Worm (Caenorhabditis elegans) whole organism, L2 larva: ENCODE results near the gene tbx-32.

Experiments
- C34F6.9 ChIP-seq: fragments of 150-350 bp; optimal IDR thresholded peaks from 2 replicates; lab custom pipeline; 2014; ENCODE audit warnings: missing biosample characterization, missing genetic modification characterization
- F13H6.1 ChIP-seq: sonication (generic microtip); optimal IDR thresholded peaks from 2 replicates; lab custom pipeline; 2016; ENCODE audit warnings: missing genetic modification characterization, missing compliant biosample characterization
- R02D3.7 ChIP-seq: fragments of 150-350 bp; optimal IDR thresholded peaks from 2 replicates; lab custom pipeline; 2014; ENCODE audit warnings: missing biosample characterization, missing genetic modification characterization
- ZK546.5 ChIP-seq: sonication (generic microtip); optimal IDR thresholded peaks from 2 replicates; lab custom pipeline; 2017; ENCODE audit warnings: missing biosample characterization, missing genetic modification characterization
- alr-1 ChIP-seq: fragments of 150-350 bp; optimal IDR thresholded peaks from 2 replicates; lab custom pipeline; 2014; ENCODE audit warnings: missing biosample characterization, missing genetic modification characterization
- aly-2 ChIP-seq: fragments of 150-350 bp; optimal IDR thresholded peaks from 2 replicates; lab custom pipeline; 2014; ENCODE audit warnings: missing biosample characterization, missing genetic modification characterization
- blmp-1 ChIP-seq: sonication (generic microtip); optimal IDR thresholded peaks from 2 replicates; lab custom pipeline; 2017; ENCODE audit warnings: missing genetic modification characterization, mild to moderate bottlenecking, missing compliant biosample characterization, antibody characterized with exemption, moderate library complexity; ENCODE audit not compliant: insufficient read depth
- ceh-16 ChIP-seq: fragments of 150-350 bp; optimal IDR thresholded peaks from 2 replicates; lab custom pipeline; 2014; ENCODE audit warnings: missing biosample characterization, missing genetic modification characterization
- ceh-82 ChIP-seq: fragments of 150-350 bp; optimal IDR thresholded peaks from 2 replicates; lab custom pipeline; 2014; ENCODE audit warnings: missing biosample characterization, missing genetic modification characterization
- crh-2 ChIP-seq: sonication (generic microtip); optimal IDR thresholded peaks from 2 replicates; lab custom pipeline; 2017; ENCODE audit warnings: missing biosample characterization, missing genetic modification characterization
- dmd-4 ChIP-seq: sonication (generic microtip); optimal IDR thresholded peaks from 2 replicates; lab custom pipeline; 2017; ENCODE audit warnings: missing biosample characterization, missing genetic modification characterization
- elt-3 ChIP-seq: sonication (generic microtip); optimal IDR thresholded peaks from 2 replicates; lab custom pipeline; 2017; ENCODE audit warnings: missing biosample characterization, missing genetic modification characterization
- fos-1 ChIP-seq: fragments of 150-350 bp; optimal IDR thresholded peaks from 2 replicates; lab custom pipeline; 2014; ENCODE audit warnings: missing biosample characterization, missing genetic modification characterization
- gmeb-1 ChIP-seq: fragments of 150-350 bp; optimal IDR thresholded peaks from 2 replicates; lab custom pipeline; 2014; ENCODE audit warnings: missing biosample characterization, missing genetic modification characterization
- lin-13 ChIP-seq: fragments of 150-350 bp; optimal IDR thresholded peaks from 2 replicates; lab custom pipeline; 2014; ENCODE audit warnings: missing biosample characterization, missing genetic modification reagents, missing genetic modification characterization
- lin-39 ChIP-seq: fragments of 150-350 bp; optimal IDR thresholded peaks from 2 replicates; lab custom pipeline; 2014; ENCODE audit warnings: missing biosample characterization, missing genetic modification reagents, missing genetic modification characterization
- lsy-2 ChIP-seq, 2 experiments: fragments of 150-350 bp in 1 of 2; sonication (generic microtip) in 1 of 2; optimal IDR thresholded peaks; 2 replicates each; lab custom pipeline; 2014 to 2017; ENCODE audit warnings: missing biosample characterization in 2 of 2, missing genetic modification characterization in 2 of 2
- mab-5 ChIP-seq: fragments of 150-350 bp; optimal IDR thresholded peaks from 2 replicates; lab custom pipeline; 2014; ENCODE audit warnings: missing biosample characterization, missing genetic modification characterization
- mbf-1 ChIP-seq: sonication (generic microtip); optimal IDR thresholded peaks from 2 replicates; lab custom pipeline; 2017; ENCODE audit warnings: missing biosample characterization, missing genetic modification characterization
- mdl-1 ChIP-seq, 2 experiments: fragments of 150-350 bp in 1 of 2; sonication (generic microtip) in 1 of 2; optimal IDR thresholded peaks; 2 replicates each; lab custom pipeline; 2017; ENCODE audit warnings: missing biosample characterization in 2 of 2, missing genetic modification characterization in 2 of 2
- nhr-10 ChIP-seq: sonication (generic microtip); optimal IDR thresholded peaks from 2 replicates; lab custom pipeline; 2017; ENCODE audit warnings: missing biosample characterization, missing genetic modification characterization
- nhr-11 ChIP-seq: fragments of 150-350 bp; optimal IDR thresholded peaks from 2 replicates; lab custom pipeline; 2014; ENCODE audit warnings: missing biosample characterization, missing genetic modification characterization
- nhr-12 ChIP-seq: fragments of 150-350 bp; optimal IDR thresholded peaks from 2 replicates; lab custom pipeline; 2014; ENCODE audit warnings: missing biosample characterization, missing genetic modification characterization
- nhr-129 ChIP-seq: fragments of 150-350 bp; optimal IDR thresholded peaks from 2 replicates; lab custom pipeline; 2014; ENCODE audit warnings: missing biosample characterization, missing genetic modification characterization
- nhr-237 ChIP-seq: fragments of 150-350 bp; optimal IDR thresholded peaks from 2 replicates; lab custom pipeline; 2014; ENCODE audit warnings: missing biosample characterization, missing genetic modification characterization
- nhr-6 ChIP-seq: fragments of 150-350 bp; optimal IDR thresholded peaks from 2 replicates; lab custom pipeline; 2014; ENCODE audit warnings: missing biosample characterization, missing genetic modification characterization
- nhr-77 ChIP-seq: fragments of 150-350 bp; optimal IDR thresholded peaks from 2 replicates; lab custom pipeline; 2014; ENCODE audit warnings: missing biosample characterization, missing genetic modification characterization
- peb-1 ChIP-seq: fragments of 150-350 bp; optimal IDR thresholded peaks from 2 replicates; lab custom pipeline; 2014; ENCODE audit warnings: missing biosample characterization, missing genetic modification characterization
- sem-4 ChIP-seq: fragments of 150-350 bp; optimal IDR thresholded peaks from 2 replicates; lab custom pipeline; 2014; ENCODE audit warnings: missing biosample characterization, missing genetic modification reagents, missing genetic modification characterization
- sma-3 ChIP-seq: sonication (generic microtip); optimal IDR thresholded peaks from 2 replicates; lab custom pipeline; 2016; ENCODE audit warnings: missing genetic modification reagents, missing genetic modification characterization, missing compliant biosample characterization
- sma-9 ChIP-seq, 2 experiments: fragments of 150-350 bp in 1 of 2; sonication (generic microtip) in 1 of 2; optimal IDR thresholded peaks; 2 replicates each; lab custom pipeline; 2014 to 2016; ENCODE audit warnings: missing genetic modification characterization in 2 of 2, mild to moderate bottlenecking in 1 of 2, missing biosample characterization in 1 of 2, missing compliant biosample characterization in 1 of 2, missing genetic modification reagents in 1 of 2, moderate library complexity in 1 of 2
- snpc-4 ChIP-seq: fragments of 150-350 bp; optimal IDR thresholded peaks from 2 replicates; lab custom pipeline; 2014; ENCODE audit warnings: missing biosample characterization, missing genetic modification characterization
- unc-39 ChIP-seq: fragments of 150-350 bp; optimal IDR thresholded peaks from 2 replicates; lab custom pipeline; 2014; ENCODE audit warnings: missing biosample characterization, missing genetic modification characterization
- unc-62 ChIP-seq: fragments of 150-350 bp; optimal IDR thresholded peaks from 2 replicates; lab custom pipeline; 2014; ENCODE audit warnings: missing biosample characterization, missing genetic modification reagents, missing genetic modification characterization
- zag-1 ChIP-seq: fragments of 150-350 bp; optimal IDR thresholded peaks from 2 replicates; lab custom pipeline; 2014; ENCODE audit warnings: missing biosample characterization, missing genetic modification characterization
- ztf-1 ChIP-seq: fragments of 200-800 bp; sonication (Bioruptor generic); conservative IDR thresholded peaks from 2 replicates; pipeline ENCODE4 v1.3.6; 2022; ENCODE audit warnings: missing genetic modification characterization, missing compliant biosample characterization
- ztf-11 ChIP-seq: sonication (generic microtip); optimal IDR thresholded peaks from 2 replicates; lab custom pipeline; 2017; ENCODE audit warnings: missing biosample characterization, missing genetic modification characterization
- ztf-4 ChIP-seq: fragments of 150-350 bp; optimal IDR thresholded peaks from 2 replicates; lab custom pipeline; 2014; ENCODE audit warnings: missing biosample characterization, missing genetic modification characterization

Gene tbx-32

DNA sequence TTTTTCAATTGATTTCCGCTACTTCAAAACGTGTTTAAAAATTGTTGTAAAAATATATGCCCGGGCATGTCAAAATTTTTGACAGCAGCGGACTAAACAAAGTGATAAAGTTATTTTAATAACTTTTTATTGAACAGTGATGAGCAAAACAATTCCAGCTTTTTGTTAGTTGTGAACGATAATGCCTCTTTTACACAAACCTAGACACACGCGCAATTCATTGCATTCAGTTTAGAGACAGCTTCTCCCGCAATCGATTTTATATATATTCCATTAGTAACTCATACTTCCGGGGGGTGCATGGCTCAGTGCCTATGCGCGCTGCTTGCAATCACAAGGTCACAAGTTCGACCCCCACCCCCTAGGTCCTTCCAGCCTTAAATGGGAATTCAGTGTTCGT, 1.2 kb upstream of the tbx-32 start, which contains the start of gene ZK380.6:
Gene ZK380.6 (plus strand): TSS at position 301 of the 400 bp plus-strand sequence.
- TF ChIP-seq ztf-11 (tag; lab: Kevin White, UChicago) (no peak), lin-39 (no peak), mdl-1 (tag; optimal IDR thresholded peaks at IDR 0.05; lab: Kevin White, UChicago) (no peak), crh-2 (tag; lab: Kevin White, UChicago) (no peak), sem-4 (no peak), mbf-1 (no peak), nhr-77 (tag; lab: Kevin White, UChicago) (no peak), snpc-4 (no peak), ztf-4 (no peak), fos-1 (tag; lab: Kevin White, UChicago) (no peak), unc-39 (tag; lab: Kevin White, UChicago) (no peak), dmd-4 (no peak), nhr-12 (tag; lab: Kevin White, UChicago) (no peak), R02D3.7 (tag; lab: Kevin White, UChicago) (no peak), nhr-6 (tag; lab: Kevin White, UChicago) (no peak), gmeb-1 (tag; lab: Kevin White, UChicago) (no peak), peb-1 (tag; lab: Kevin White, UChicago) (no peak), C34F6.9 (tag; lab: Kevin White, UChicago) (no peak), nhr-11 (tag; lab: Kevin White, UChicago) (no peak), nhr-237 (no peak)

- TF ChIP-seq snpc-4 (no peak), gmeb-1 (tag; lab: Kevin White, UChicago) (no peak), crh-2 (tag; lab: Kevin White, UChicago) (no peak), ztf-1 (no peak), unc-39 (tag; lab: Kevin White, UChicago) (no peak), sma-9 (GFP tag; optimal IDR thresholded peaks at IDR 0.05; lab: Kevin White, UChicago) (no peak), sma-9 (tag; optimal IDR thresholded peaks at IDR 0.05; lab: Kevin White, UChicago) (no peak), elt-3 (no peak), lin-13 (GFP tag; lab: Kevin White, UChicago) (no peak), fos-1 (tag; lab: Kevin White, UChicago) (no peak), aly-2 (tag; lab: Kevin White, UChicago) (no peak), mab-5 (no peak), nhr-12 (tag; lab: Kevin White, UChicago) (no peak), ZK546.5 (no peak), alr-1 (no peak)
- TF ChIP-seq, all 48 proteins: peak for 0
These were observed 9.6 kb downstream of the tbx-32 start, which contains the start of gene R09H3.2 for ce11 chrX:1664925-1665324. Gene R09H3.2, minus strand, starts transcription at chrX:1665025.

- TF ChIP-seq crh-2 (tag; lab: Kevin White, UChicago) (no peak), nhr-11 (tag; lab: Kevin White, UChicago) (no peak), ceh-82 (tag; lab: Kevin White, UChicago) (no peak), sma-3 (no peak), sem-4 (no peak), lin-39 (no peak), F13H6.1 (no peak), nhr-10 (tag; lab: Kevin White, UChicago) (no peak), lsy-2 (tag; optimal IDR thresholded peaks at IDR 0.05; lab: Kevin White, UChicago) (no peak), snpc-4 (no peak), ceh-16 (tag; lab: Kevin White, UChicago) (no peak), mbf-1 (no peak), zag-1 (no peak), mdl-1 (tag; optimal IDR thresholded peaks at IDR 0.05; lab: Kevin White, UChicago) (no peak), R02D3.7 (tag; lab: Kevin White, UChicago) (no peak), dmd-4 (no peak), lin-13 (GFP tag; lab: Kevin White, UChicago) (no peak), nhr-129 (tag; lab: Kevin White, UChicago) (no peak), blmp-1 (tag; lab: Kevin White, UChicago) (no peak)
These were observed 11.7 kb downstream of the tbx-32 start for ce11 chrX:1667056-1667455.

- TF ChIP-seq unc-62 (GFP tag; lab: Kevin White, UChicago) (no peak), sma-9 (GFP tag; optimal IDR thresholded peaks at IDR 0.05; lab: Kevin White, UChicago) (no peak), sma-9 (tag; optimal IDR thresholded peaks at IDR 0.05; lab: Kevin White, UChicago) (no peak)
These were observed 13.4 kb downstream of the tbx-32 start, which contains the start of gene R09H3.3 for ce11 chrX:1668748-1669147. Gene R09H3.3, minus strand, starts transcription at chrX:1668848.
